Worm (Caenorhabditis elegans): ENCODE results near the gene hpo-40.

The hpo-40 gene

ce11 chrV:10238665-10239064 lies 25.9 kb downstream of the hpo-40 start, which contains the start of gene fubl-1 (continued):
- TF ChIP-seq Y67H2A.10 (GFP tag; conservative IDR thresholded peaks at IDR 0.05): no peak; the same call in 1 of the 2 replicates
- TF ChIP-seq hmg-1.2 (GFP tag; IDR thresholded peaks at IDR 0.05): peak; percentile 29; the same call in 1 of the 2 replicates

ce11 chrV:10239861-10240260 lies 27.1 kb downstream of the hpo-40 start, which contains the start of gene fipr-8:
TSS of gene fipr-8 (minus strand) at chrV:10239961.
- no peak for TF ChIP-seq madf-3 (GFP tag; IDR thresholded peaks at IDR 0.05)
- TF ChIP-seq tbx-9 (tag; optimal IDR thresholded peaks at IDR 0.05; ENCODE audit: borderline replicate concordance): no peak
- TF ChIP-seq ztf-6 (GFP tag; IDR thresholded peaks at IDR 0.05): no peak
- no peak for TF ChIP-seq ceh-91 (GFP tag; IDR thresholded peaks at IDR 0.05)
- TF ChIP-seq Y53F4B.3 (GFP tag; IDR thresholded peaks at IDR 0.05): no peak

- TF ChIP-seq egrh-3 (GFP tag; IDR thresholded peaks at IDR 0.05) (no peak), F57A8.1 (GFP tag; optimal IDR thresholded peaks at IDR 0.05) (no peak), madf-6 (GFP tag; IDR thresholded peaks at IDR 0.05) (no peak), snpc-4 (GFP tag; optimal IDR thresholded peaks at IDR 0.05) (no peak), snpc-4 (tag; optimal IDR thresholded peaks at IDR 0.05) (no peak), C06A6.2 (GFP tag; conservative IDR thresholded peaks at IDR 0.05) (no peak), F37B4.10 (GFP tag; IDR thresholded peaks at IDR 0.05) (no peak), D2030.7 (GFP tag; IDR thresholded peaks at IDR 0.05) (no peak), unc-62 (GFP tag; optimal IDR thresholded peaks at IDR 0.05) (no peak), ekl-4 (GFP tag; IDR thresholded peaks at IDR 0.05) (no peak), zim-3 (tag; optimal IDR thresholded peaks at IDR 0.05) (no peak), egl-18 (GFP tag; IDR thresholded peaks at IDR 0.05) (no peak), lin-26 (GFP tag; IDR thresholded peaks at IDR 0.05) (no peak), Y56A3A.18 (GFP tag; IDR thresholded peaks at IDR 0.05) (no peak), snpc-1.3 (tag; optimal IDR thresholded peaks at IDR 0.05; ENCODE audit: insufficient read depth) (no peak), K12H6.12 (tag; optimal IDR thresholded peaks at IDR 0.05) (no peak), ceh-58 (GFP tag; IDR thresholded peaks at IDR 0.05) (no peak), nhr-120 (GFP tag; IDR thresholded peaks at IDR 0.05) (no peak), lag-1 (GFP tag; IDR thresholded peaks at IDR 0.05) (no peak), somi-1 (GFP tag; optimal IDR thresholded peaks at IDR 0.05) (no peak)
Measured at ce11 chrV:10241121-10241803, 28.5 kb downstream of the hpo-40 start, which contains the start of the genes C12D8.21 and col-148. TSS of gene C12D8.21 (minus strand) at chrV:10241188. TSS of gene col-148 (plus strand) at chrV:10241753.

- TF ChIP-seq egrh-3 (GFP tag; IDR thresholded peaks at IDR 0.05): no peak
- no peak for TF ChIP-seq hrde-1 (tag; optimal IDR thresholded peaks at IDR 0.05; ENCODE audit: borderline replicate concordance)
- TF ChIP-seq snpc-1.1 (tag; optimal IDR thresholded peaks at IDR 0.05; ENCODE audit: insufficient read depth): no peak
- no peak for TF ChIP-seq Y67H2A.10 (GFP tag; conservative IDR thresholded peaks at IDR 0.05)
- TF ChIP-seq ztf-18 (tag; optimal IDR thresholded peaks at IDR 0.05): no peak
- no peak for TF ChIP-seq rpc-1 (optimal IDR thresholded peaks at IDR 0.05)
- TF ChIP-seq rpc-1 (tag; optimal IDR thresholded peaks at IDR 0.05): no peak
- no peak for TF ChIP-seq aptf-3 (GFP tag; IDR thresholded peaks at IDR 0.05)
- TF ChIP-seq hmg-1.2 (GFP tag; IDR thresholded peaks at IDR 0.05): no peak
- no peak for TF ChIP-seq mes-4 (tag; optimal IDR thresholded peaks at IDR 0.05)
- no peak for TF ChIP-seq ceh-58 (GFP tag; IDR thresholded peaks at IDR 0.05)
- no peak for TF ChIP-seq F52B5.7 (tag; optimal IDR thresholded peaks at IDR 0.05)
- TF ChIP-seq repo-1 (tag; optimal IDR thresholded peaks at IDR 0.05): no peak
- no peak for TF ChIP-seq D2030.7 (GFP tag; IDR thresholded peaks at IDR 0.05)
- TF ChIP-seq lir-1 (GFP tag; conservative IDR thresholded peaks at IDR 0.05): no peak
- TF ChIP-seq mxl-1 (tag; optimal IDR thresholded peaks at IDR 0.05): no peak
- TF ChIP-seq egl-18 (GFP tag; IDR thresholded peaks at IDR 0.05): no peak
- TF ChIP-seq ekl-4 (GFP tag; IDR thresholded peaks at IDR 0.05): no peak
Measured at ce11 chrV:10243105-10243504, 30.4 kb downstream of the hpo-40 start, which contains the start of gene C12D8.9. TSS of gene C12D8.9 (minus strand) at chrV:10243205.

All from whole organism, young adult.